Worm (Caenorhabditis elegans): ENCODE data around the gene C17C3.24.

The C17C3.24 gene

ce11 chrII:5555522-5555921 is 13.9 kb upstream of the C17C3.24 start:
- TF ChIP-seq che-1 (tag; optimal IDR thresholded peaks at IDR 0.05) (no peak), ets-4 (tag; optimal IDR thresholded peaks at IDR 0.05) (no peak), ceh-24 (tag; optimal IDR thresholded peaks at IDR 0.05) (no peak), ceh-18 (tag; optimal IDR thresholded peaks at IDR 0.05) (no peak), rnt-1 (tag; optimal IDR thresholded peaks at IDR 0.05) (no peak), pag-3 (tag; optimal IDR thresholded peaks at IDR 0.05; ENCODE audit: borderline replicate concordance) (no peak), lim-6 (tag; optimal IDR thresholded peaks at IDR 0.05) (no peak), pax-1 (tag; optimal IDR thresholded peaks at IDR 0.05) (no peak), pqm-1 (tag; optimal IDR thresholded peaks at IDR 0.05) (no peak), ceh-9 (tag; optimal IDR thresholded peaks at IDR 0.05) (no peak), npax-4 (tag; optimal IDR thresholded peaks at IDR 0.05) (no peak), pha-4 (tag; optimal IDR thresholded peaks at IDR 0.05) (no peak), nfya-1 (tag; optimal IDR thresholded peaks at IDR 0.05) (no peak), sox-2 (GFP tag; IDR thresholded peaks at IDR 0.05) (no peak), ahr-1 (tag; optimal IDR thresholded peaks at IDR 0.05) (no peak), hlh-13 (GFP tag; optimal IDR thresholded peaks at IDR 0.05) (no peak), ceh-14 (tag; optimal IDR thresholded peaks at IDR 0.05) (no peak), pros-1 (tag; optimal IDR thresholded peaks at IDR 0.05) (no peak), unc-55 (GFP tag; optimal IDR thresholded peaks at IDR 0.05) (no peak), syd-9 (tag; optimal IDR thresholded peaks at IDR 0.05) (no peak)

ce11 chrII:5554788-5555187 is 13.2 kb upstream of the C17C3.24 start:
- TF ChIP-seq ceh-22 (tag; optimal IDR thresholded peaks at IDR 0.05) (no peak), hlh-13 (GFP tag; optimal IDR thresholded peaks at IDR 0.05) (no peak), K09A11.1 (tag; optimal IDR thresholded peaks at IDR 0.05; ENCODE audit: insufficient read depth) (no peak), ttx-3 (tag; optimal IDR thresholded peaks at IDR 0.05) (no peak), rnt-1 (tag; optimal IDR thresholded peaks at IDR 0.05) (no peak), elt-4 (tag; optimal IDR thresholded peaks at IDR 0.05) (no peak), T23F11.4 (GFP tag; optimal IDR thresholded peaks at IDR 0.05) (no peak), unc-3 (GFP tag; conservative IDR thresholded peaks at IDR 0.05) (no peak), unc-3 (tag; optimal IDR thresholded peaks at IDR 0.05) (no peak)

ce11 chrII:5554317-5554716 is 12.7 kb upstream of the C17C3.24 start, which contains the start of gene ins-12:
TSS of gene ins-12 (plus strand) at chrII:5554617.
- TF ChIP-seq nfya-1 (tag; optimal IDR thresholded peaks at IDR 0.05), result no peak
- TF ChIP-seq gmeb-2 (tag; optimal IDR thresholded peaks at IDR 0.05), result no peak
- no peak for TF ChIP-seq elt-2 (tag; optimal IDR thresholded peaks at IDR 0.05)
- TF ChIP-seq unc-55 (GFP tag; optimal IDR thresholded peaks at IDR 0.05), result no peak
- no peak for TF ChIP-seq tbx-7 (tag; optimal IDR thresholded peaks at IDR 0.05)
- TF ChIP-seq ceh-48 (tag; optimal IDR thresholded peaks at IDR 0.05), result no peak
- TF ChIP-seq ceh-2 (tag; optimal IDR thresholded peaks at IDR 0.05), result no peak
- TF ChIP-seq tbx-2 (tag; optimal IDR thresholded peaks at IDR 0.05), result no peak
- TF ChIP-seq lim-6 (tag; optimal IDR thresholded peaks at IDR 0.05), result no peak
- no peak for TF ChIP-seq madf-2 (tag; optimal IDR thresholded peaks at IDR 0.05)
- no peak for TF ChIP-seq odd-2 (tag; optimal IDR thresholded peaks at IDR 0.05)
- no peak for TF ChIP-seq nhr-232 (tag; optimal IDR thresholded peaks at IDR 0.05)
- no peak for TF ChIP-seq ets-4 (tag; optimal IDR thresholded peaks at IDR 0.05)
- no peak for TF ChIP-seq ceh-45 (GFP tag; IDR thresholded peaks at IDR 0.05)
- no peak for TF ChIP-seq K09A11.1 (tag; optimal IDR thresholded peaks at IDR 0.05; ENCODE audit: insufficient read depth)
- no peak for TF ChIP-seq pax-1 (tag; optimal IDR thresholded peaks at IDR 0.05)
- no peak for TF ChIP-seq ceh-18 (tag; optimal IDR thresholded peaks at IDR 0.05)
- TF ChIP-seq K02D7.2 (tag; optimal IDR thresholded peaks at IDR 0.05), result no peak
- TF ChIP-seq pha-2 (tag; optimal IDR thresholded peaks at IDR 0.05), result no peak

- TF ChIP-seq fkh-10 (GFP tag; optimal IDR thresholded peaks at IDR 0.05) (no peak), npax-4 (tag; optimal IDR thresholded peaks at IDR 0.05) (no peak), ceh-22 (tag; optimal IDR thresholded peaks at IDR 0.05) (no peak)
Observed at ce11 chrII:5553531-5553930, 11.9 kb upstream of the C17C3.24 start.

All from whole organism, late embryonic.